Worm (Caenorhabditis elegans) whole organism, late embryonic: ENCODE data around the gene lipl-1.

Source experiments
- C08G9.2 ChIP-seq: sonication (generic microtip); optimal IDR thresholded peaks from 2 replicates; lab custom pipeline; 2016; ENCODE audit warnings: mild to moderate bottlenecking, missing genetic modification characterization, moderate library complexity, missing compliant biosample characterization
- F13H6.1 ChIP-seq: sonication (generic microtip); optimal IDR thresholded peaks from 2 replicates; lab custom pipeline; 2016; ENCODE audit warnings: missing genetic modification characterization, missing compliant biosample characterization
- K02D7.2 ChIP-seq: sonication (generic microtip); optimal IDR thresholded peaks from 2 replicates; lab custom pipeline; 2017; ENCODE audit warnings: mild to moderate bottlenecking, missing genetic modification characterization, missing compliant biosample characterization
- ceh-14 ChIP-seq: sonication (generic microtip); optimal IDR thresholded peaks from 2 replicates; lab custom pipeline; 2016; ENCODE audit warnings: missing genotype, missing genetic modification characterization, missing compliant biosample characterization
- ceh-2 ChIP-seq: sonication (generic microtip); optimal IDR thresholded peaks from 2 replicates; lab custom pipeline; 2016; ENCODE audit warnings: missing genotype, missing genetic modification characterization, missing compliant biosample characterization
- ceh-45 ChIP-seq: fragments of 200-800 bp; sonication (Bioruptor generic); IDR thresholded peaks from 2 replicates; pipeline ENCODE4 v1.3.6; 2022; ENCODE audit warnings: missing genetic modification reagents, missing genetic modification characterization, missing compliant biosample characterization
- ceh-6 ChIP-seq: fragments of 200-800 bp; sonication (Bioruptor generic); optimal IDR thresholded peaks from 2 replicates; lab custom pipeline; 2018; ENCODE audit warnings: mild to moderate bottlenecking, missing genetic modification characterization, missing compliant biosample characterization
- ceh-9 ChIP-seq: sonication (generic microtip); optimal IDR thresholded peaks from 2 replicates; lab custom pipeline; 2016; ENCODE audit warnings: mild to moderate bottlenecking, missing genetic modification characterization, inconsistent platforms, missing compliant biosample characterization
- che-1 ChIP-seq: sonication (generic microtip); optimal IDR thresholded peaks from 2 replicates; lab custom pipeline; 2016; ENCODE audit warnings: mild to moderate bottlenecking, missing genetic modification characterization, missing compliant biosample characterization
- dve-1 ChIP-seq: sonication (generic microtip); optimal IDR thresholded peaks from 2 replicates; lab custom pipeline; 2017; ENCODE audit warnings: antibody characterized with exemption, mild to moderate bottlenecking, missing genetic modification characterization, missing compliant biosample characterization
- elt-2 ChIP-seq: sonication (generic microtip); optimal IDR thresholded peaks from 2 replicates; lab custom pipeline; 2016; ENCODE audit warnings: missing genetic modification reagents, missing genetic modification characterization, missing compliant biosample characterization
- fax-1 ChIP-seq: sonication (generic microtip); optimal IDR thresholded peaks from 2 replicates; lab custom pipeline; 2016; ENCODE audit warnings: missing genotype, missing genetic modification characterization, missing compliant biosample characterization
- fkh-10 ChIP-seq: fragments of 150-350 bp; optimal IDR thresholded peaks from 2 replicates; lab custom pipeline; 2014; ENCODE audit warnings: missing biosample characterization, missing genetic modification reagents, missing genetic modification characterization
- fkh-6 ChIP-seq: sonication (generic microtip); optimal IDR thresholded peaks from 2 replicates; lab custom pipeline; 2016; ENCODE audit warnings: missing genetic modification characterization, missing compliant biosample characterization
- gmeb-2 ChIP-seq: sonication (generic microtip); optimal IDR thresholded peaks from 2 replicates; lab custom pipeline; 2016; ENCODE audit warnings: missing genetic modification characterization, inconsistent platforms, missing compliant biosample characterization
- hlh-30 ChIP-seq: sonication (generic microtip); optimal IDR thresholded peaks from 2 replicates; lab custom pipeline; 2017; ENCODE audit warnings: antibody characterized with exemption, missing genetic modification characterization, missing compliant biosample characterization; ENCODE audit not compliant: insufficient read depth
- hlh-8 ChIP-seq: sonication (generic microtip); optimal IDR thresholded peaks from 2 replicates; lab custom pipeline; 2016; ENCODE audit warnings: missing genotype, missing genetic modification characterization, missing compliant biosample characterization
- lim-6 ChIP-seq: sonication (generic microtip); optimal IDR thresholded peaks from 2 replicates; lab custom pipeline; 2016; ENCODE audit warnings: missing genetic modification characterization, missing compliant biosample characterization
- lin-11 ChIP-seq: fragments of 200-800 bp; sonication (Bioruptor generic); optimal IDR thresholded peaks from 2 replicates; lab custom pipeline; 2018; ENCODE audit warnings: mild to moderate bottlenecking, missing genetic modification characterization, missing compliant biosample characterization
- madf-2 ChIP-seq: sonication (generic microtip); optimal IDR thresholded peaks from 2 replicates; lab custom pipeline; 2017; ENCODE audit warnings: missing genetic modification characterization, missing compliant biosample characterization
- odd-2 ChIP-seq: sonication (generic microtip); optimal IDR thresholded peaks from 2 replicates; lab custom pipeline; 2017; ENCODE audit warnings: antibody characterized with exemption, mild to moderate bottlenecking, missing genetic modification characterization, missing compliant biosample characterization
- pag-3 ChIP-seq: sonication (generic microtip); optimal IDR thresholded peaks from 2 replicates; lab custom pipeline; 2016; ENCODE audit warnings: missing compliant biosample characterization, missing genetic modification characterization, borderline replicate concordance
- pax-1 ChIP-seq: fragments of 150-350 bp; optimal IDR thresholded peaks from 2 replicates; lab custom pipeline; 2014; ENCODE audit warnings: missing biosample characterization, missing genetic modification characterization
- pha-2 ChIP-seq: sonication (generic microtip); optimal IDR thresholded peaks from 2 replicates; lab custom pipeline; 2017; ENCODE audit warnings: mild to moderate bottlenecking, missing genetic modification characterization, missing compliant biosample characterization
- pqm-1 ChIP-seq: sonication (generic microtip); optimal IDR thresholded peaks from 2 replicates; lab custom pipeline; 2016; ENCODE audit warnings: missing genetic modification characterization, missing compliant biosample characterization
- pros-1 ChIP-seq: fragments of 150-350 bp; optimal IDR thresholded peaks from 2 replicates; lab custom pipeline; 2014; ENCODE audit warnings: missing biosample characterization, missing genetic modification reagents, missing genetic modification characterization
- ref-2 ChIP-seq: sonication (generic microtip); optimal IDR thresholded peaks from 2 replicates; lab custom pipeline; 2016; ENCODE audit warnings: missing genetic modification characterization, missing compliant biosample characterization
- sox-4 ChIP-seq: sonication (generic microtip); optimal IDR thresholded peaks from 2 replicates; lab custom pipeline; 2017; ENCODE audit warnings: mild to moderate bottlenecking, missing genetic modification characterization, inconsistent platforms, missing compliant biosample characterization
- syd-9 ChIP-seq: sonication (generic microtip); optimal IDR thresholded peaks from 2 replicates; lab custom pipeline; 2016; ENCODE audit warnings: mild to moderate bottlenecking, missing genetic modification characterization, moderate library complexity, missing compliant biosample characterization
- tbx-2 ChIP-seq: sonication (generic microtip); optimal IDR thresholded peaks from 2 replicates; lab custom pipeline; 2016; ENCODE audit warnings: missing genetic modification characterization, missing compliant biosample characterization
- unc-3 ChIP-seq, 2 experiments: fragments of 200-800 bp in 1 of 2; sonication (Bioruptor generic) in 1 of 2; sonication (generic microtip) in 1 of 2; conservative IDR thresholded peaks in 1 of 2; optimal IDR thresholded peaks in 1 of 2; 2 replicates each; pipeline versions ENCODE4 v1.3.6 to Lab custom; 2016 to 2022; ENCODE audit warnings: missing compliant biosample characterization in 2 of 2, missing genetic modification characterization in 2 of 2, missing genetic modification reagents in 1 of 2
- unc-86 ChIP-seq: sonication (generic microtip); optimal IDR thresholded peaks from 2 replicates; lab custom pipeline; 2016; ENCODE audit warnings: missing genetic modification characterization, missing compliant biosample characterization
- zip-5 ChIP-seq: sonication (generic microtip); optimal IDR thresholded peaks from 2 replicates; lab custom pipeline; 2016; ENCODE audit warnings: missing genetic modification characterization, missing compliant biosample characterization

lipl-1 gene

ce11 chrV:12909544-12910157 lies 10.1 kb upstream of the lipl-1 start, which contains the start of gene nid-1:
nid-1 (plus strand) TSS chrV:12910107.
- TF ChIP-seq elt-2 (tag; lab: Kevin White, UChicago) = peak; percentile 68
- TF ChIP-seq odd-2 = no peak
- TF ChIP-seq, all 69 proteins: peak for 1

DNA sequence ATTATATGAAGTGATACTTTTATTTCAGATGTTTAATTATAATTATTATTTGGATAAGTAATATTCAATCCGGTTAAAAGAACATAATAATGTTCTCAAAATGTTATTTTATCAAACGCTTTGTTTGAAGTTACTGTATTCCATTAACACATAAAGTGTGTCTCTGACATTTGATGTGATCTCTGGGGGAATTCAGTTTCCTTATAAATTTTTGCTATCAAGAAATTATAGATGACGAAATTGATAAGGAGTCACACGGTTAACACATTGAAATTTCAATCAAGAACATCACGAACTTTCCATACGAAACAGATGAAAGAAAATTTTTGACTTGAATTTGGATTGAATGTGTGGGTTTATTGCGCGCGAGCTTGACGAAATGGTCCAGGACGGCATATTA lies 1.9 kb downstream of the lipl-1 start:
- TF ChIP-seq C08G9.2 (no peak), ceh-14 (tag; lab: Kevin White, UChicago) (no peak), unc-86 (tag; lab: Kevin White, UChicago) (no peak), F13H6.1 (tag; lab: Kevin White, UChicago) (no peak), pqm-1 (tag; lab: Kevin White, UChicago) (no peak), syd-9 (tag; lab: Kevin White, UChicago) (no peak), madf-2 (no peak), pha-2 (tag; lab: Kevin White, UChicago) (no peak), pax-1 (tag; lab: Kevin White, UChicago) (no peak), lim-6 (tag; lab: Kevin White, UChicago) (no peak), lin-11 (tag; lab: Kevin White, UChicago) (no peak)
- TF ChIP-seq, all 69 proteins: peak for 0

ce11 chrV:12922308-12922707 lies 2.5 kb downstream of the lipl-1 start, which contains the start of gene dhrs-4:
dhrs-4 (plus strand) TSS chrV:12922608.
- TF ChIP-seq ceh-6 (GFP tag; lab: Kevin White, UChicago) = no peak
- no peak for TF ChIP-seq tbx-2 (tag; lab: Kevin White, UChicago)
- TF ChIP-seq hlh-30 (tag; lab: Kevin White, UChicago) = no peak
- no peak for TF ChIP-seq fkh-6 (tag; lab: Kevin White, UChicago)
- no peak for TF ChIP-seq sox-4 (tag; lab: Kevin White, UChicago)
- TF ChIP-seq fax-1 (tag; lab: Kevin White, UChicago) = no peak
- TF ChIP-seq lin-11 (tag; lab: Kevin White, UChicago) = no peak
- TF ChIP-seq hlh-8 (tag; lab: Kevin White, UChicago) = no peak
- TF ChIP-seq ceh-45 (GFP tag; lab: Robert Waterston, UW) = no peak

DNA sequence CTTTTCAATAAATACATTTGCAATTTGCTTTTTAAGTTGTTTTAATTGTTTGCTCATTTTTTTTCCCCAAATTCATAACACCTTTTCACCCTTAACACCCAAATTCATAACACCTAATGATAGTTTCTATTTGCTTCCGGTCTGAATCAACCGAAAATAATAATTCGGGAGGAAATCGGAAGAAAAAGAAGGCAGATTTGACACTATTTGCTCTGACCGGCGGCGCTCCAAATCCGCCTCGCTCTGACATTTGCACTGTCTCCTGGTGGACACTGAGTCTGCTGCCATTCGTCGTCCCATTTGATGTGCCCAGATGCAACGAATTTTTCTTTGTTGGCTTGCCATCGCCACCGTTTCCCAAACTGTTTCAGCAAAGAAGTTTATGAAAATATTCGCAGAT lies 4.3 kb downstream of the lipl-1 start, which contains the start of gene pqn-67:
pqn-67 (plus strand) TSS at position 301 of the 400 bp plus-strand sequence.
- TF ChIP-seq ceh-9 (tag; lab: Kevin White, UChicago) (no peak), fkh-10 (GFP tag; lab: Kevin White, UChicago) (no peak), lin-11 (tag; lab: Kevin White, UChicago) (no peak), zip-5 (tag; lab: Kevin White, UChicago) (no peak), pros-1 (tag; lab: Kevin White, UChicago) (no peak), gmeb-2 (no peak), sox-4 (tag; lab: Kevin White, UChicago) (no peak), ceh-2 (no peak), F13H6.1 (tag; lab: Kevin White, UChicago) (no peak), dve-1 (no peak), hlh-30 (tag; lab: Kevin White, UChicago) (no peak), pag-3 (tag; lab: Kevin White, UChicago) (no peak), odd-2 (no peak), che-1 (tag; lab: Kevin White, UChicago) (no peak), K02D7.2 (no peak), ref-2 (tag; lab: Kevin White, UChicago) (no peak), ceh-45 (GFP tag; lab: Robert Waterston, UW) (no peak), fkh-6 (tag; lab: Kevin White, UChicago) (no peak), unc-3 (GFP tag; conservative IDR thresholded peaks at IDR 0.05; lab: Robert Waterston, UW) (no peak), unc-3 (tag; optimal IDR thresholded peaks at IDR 0.05; lab: Kevin White, UChicago) (no peak)
- TF ChIP-seq, all 69 proteins: peak for 0
